Fruit fly (Drosophila melanogaster) whole organism, embryonic: Measurements from ENCODE around the gene CG15296.
A peak's percentile ranks its signal among the peaks of the same experiment; 100 is the strongest.

ENCODE experiments used
- Ada2b ChIP-seq: fragments of 200-800 bp; sonication (Bioruptor generic); IDR thresholded peaks from 2 replicates; pipeline ENCODE4 v1.3.6; 2022; ENCODE audit warnings: missing biosample characterization, missing genetic modification characterization
- CG1024 ChIP-seq: fragments of 200-800 bp; sonication (Bioruptor generic); IDR thresholded peaks from 2 replicates; pipeline ENCODE4 v1.3.6; 2022; ENCODE audit warnings: missing biosample characterization, missing genetic modification characterization
- CG12219 ChIP-seq: fragments of 200-800 bp; sonication (Bioruptor generic); optimal IDR thresholded peaks from 3 replicates; lab custom pipeline; 2018; ENCODE audit warnings: missing biosample characterization, mild to moderate bottlenecking, missing genetic modification characterization
- CG1233 ChIP-seq: fragments of 200-800 bp; sonication (Bioruptor generic); optimal IDR thresholded peaks from 4 replicates; lab custom pipeline; 2018; ENCODE audit warnings: missing biosample characterization, mild to moderate bottlenecking, missing genetic modification characterization
- CG13287 ChIP-seq: fragments of 200-800 bp; sonication (Bioruptor generic); IDR thresholded peaks from 2 replicates; pipeline ENCODE4 v1.3.6; 2022; ENCODE audit warnings: missing biosample characterization, missing genetic modification characterization; ENCODE audit not compliant: partially characterized antibody
- CG15514 ChIP-seq: fragments of 200-800 bp; sonication (Bioruptor generic); optimal IDR thresholded peaks from 3 replicates; lab custom pipeline; 2017; ENCODE audit warnings: missing biosample characterization, missing genetic modification characterization, mild to moderate bottlenecking, moderate library complexity, missing genetic modification reagents
- CG16779 ChIP-seq: fragments of 200-800 bp; sonication (Bioruptor generic); IDR thresholded peaks from 2 replicates; pipeline ENCODE4 v1.3.6; 2022; ENCODE audit warnings: missing biosample characterization, missing genetic modification characterization
- CG17361 ChIP-seq: fragments of 200-800 bp; sonication (Bioruptor generic); IDR thresholded peaks from 3 replicates; pipeline ENCODE4 v1.3.6; 2022; ENCODE audit warnings: missing biosample characterization, missing genetic modification characterization
- CG17612 ChIP-seq: fragments of 200-800 bp; sonication (Bioruptor generic); IDR thresholded peaks from 2 replicates; pipeline ENCODE4 v1.3.6; 2022; ENCODE audit warnings: missing biosample characterization, missing genetic modification characterization
- CG18764 ChIP-seq: fragments of 200-800 bp; sonication (Bioruptor generic); optimal IDR thresholded peaks from 3 replicates; lab custom pipeline; 2016; ENCODE audit warnings: missing biosample characterization, missing genetic modification characterization
- CG2678 ChIP-seq: fragments of 200-800 bp; sonication (Bioruptor generic); optimal IDR thresholded peaks from 3 replicates; lab custom pipeline; 2019; ENCODE audit warnings: missing biosample characterization, mild to moderate bottlenecking, missing genetic modification characterization, moderate library complexity
- CG31365 ChIP-seq: fragments of 200-800 bp; sonication (Bioruptor generic); optimal IDR thresholded peaks from 2 replicates; lab custom pipeline; 2018; ENCODE audit warnings: missing biosample characterization, mild to moderate bottlenecking, missing genetic modification characterization
- CG3838 ChIP-seq: fragments of 200-800 bp; sonication (Bioruptor generic); optimal IDR thresholded peaks from 3 replicates; lab custom pipeline; 2016; ENCODE audit warnings: missing biosample characterization, missing genetic modification characterization
- CG9876 ChIP-seq: fragments of 200-800 bp; sonication (Bioruptor generic); optimal IDR thresholded peaks from 2 replicates; lab custom pipeline; 2016; ENCODE audit warnings: missing biosample characterization, missing genetic modification characterization
- CkIIα-i1 ChIP-seq: fragments of 200-800 bp; sonication (Bioruptor generic); IDR thresholded peaks from 2 replicates; pipeline ENCODE4 v1.3.6; 2022; ENCODE audit warnings: missing biosample characterization, missing genetic modification characterization
- CoRest ChIP-seq: fragments of 200-800 bp; sonication (Bioruptor generic); optimal IDR thresholded peaks from 3 replicates; lab custom pipeline; 2018; ENCODE audit warnings: missing biosample characterization, mild to moderate bottlenecking, missing genetic modification characterization, moderate library complexity
- CrebB ChIP-seq: fragments of 200-800 bp; sonication (Bioruptor generic); optimal IDR thresholded peaks from 3 replicates; lab custom pipeline; 2018; ENCODE audit warnings: missing biosample characterization, mild to moderate bottlenecking, missing genetic modification characterization
- D19A ChIP-seq: fragments of 200-800 bp; optimal IDR thresholded peaks from 3 replicates; lab custom pipeline; 2019; ENCODE audit warnings: missing biosample characterization, mild to moderate bottlenecking, missing genetic modification characterization, moderate library complexity
- Dfd ChIP-seq, 2 experiments: fragments of >200 bp; optimal IDR thresholded peaks; 2 replicates each; lab custom pipeline; 2017; ENCODE audit warnings: missing biosample characterization in 2 of 2, missing genetic modification characterization in 2 of 2
- Dip3 ChIP-seq: fragments of 200-800 bp; sonication (Bioruptor generic); optimal IDR thresholded peaks from 3 replicates; lab custom pipeline; 2016; ENCODE audit warnings: missing biosample characterization, missing genetic modification characterization
- Eip74EF ChIP-seq, 2 experiments: fragments of 200-800 bp in 1 of 2; fragments of >200 bp in 1 of 2; sonication (Bioruptor generic) in 1 of 2; optimal IDR thresholded peaks; 2 replicates each; lab custom pipeline; 2017 to 2019; ENCODE audit warnings: missing biosample characterization in 2 of 2, missing genetic modification characterization in 2 of 2, mild to moderate bottlenecking in 1 of 2, moderate library complexity in 1 of 2
- Hr39 ChIP-seq: fragments of >200 bp; optimal IDR thresholded peaks from 2 replicates; lab custom pipeline; 2017
- Max ChIP-seq: fragments of 200-800 bp; sonication (Bioruptor generic); optimal IDR thresholded peaks from 2 replicates; lab custom pipeline; 2016; ENCODE audit warnings: missing biosample characterization, mild to moderate bottlenecking, missing genetic modification characterization
- Nf-YC ChIP-seq: fragments of 200-800 bp; optimal IDR thresholded peaks from 3 replicates; lab custom pipeline; 2019; ENCODE audit warnings: missing biosample characterization, mild to moderate bottlenecking, missing genetic modification characterization, moderate library complexity
- Oli ChIP-seq: fragments of 200-800 bp; sonication (Bioruptor generic); optimal IDR thresholded peaks from 2 replicates; lab custom pipeline; 2018; ENCODE audit warnings: missing biosample characterization, mild to moderate bottlenecking, missing genetic modification characterization, moderate library complexity
- PHDP ChIP-seq: fragments of 200-800 bp; sonication (Bioruptor generic); optimal IDR thresholded peaks from 3 replicates; lab custom pipeline; 2018; ENCODE audit warnings: missing biosample characterization, mild to moderate bottlenecking, missing genetic modification characterization, moderate library complexity
- Sox100B ChIP-seq: fragments of 200-800 bp; sonication (Bioruptor generic); optimal IDR thresholded peaks from 3 replicates; lab custom pipeline; 2018; ENCODE audit warnings: missing biosample characterization, mild to moderate bottlenecking, missing genetic modification characterization
- YL-1 ChIP-seq: fragments of 200-800 bp; sonication (Bioruptor generic); optimal IDR thresholded peaks from 3 replicates; lab custom pipeline; 2017; ENCODE audit warnings: missing biosample characterization, mild to moderate bottlenecking, missing genetic modification characterization
- bsh ChIP-seq, 2 experiments: fragments of 200-800 bp; sonication (Bioruptor generic); optimal IDR thresholded peaks; 2 replicates each; lab custom pipeline; 2017 to 2018; ENCODE audit warnings: mild to moderate bottlenecking in 2 of 2, missing biosample characterization in 2 of 2, missing genetic modification characterization in 2 of 2, moderate library complexity in 1 of 2
- crp ChIP-seq, 2 experiments: fragments of 200-800 bp; sonication (Bioruptor generic); optimal IDR thresholded peaks; 2 replicates in 1 of 2; 3 replicates in 1 of 2; lab custom pipeline; 2017; ENCODE audit warnings: missing biosample characterization in 2 of 2, missing genetic modification characterization in 2 of 2, mild to moderate bottlenecking in 1 of 2, moderate library complexity in 1 of 2
- cwo ChIP-seq: fragments of 200-800 bp; sonication (Bioruptor generic); optimal IDR thresholded peaks from 3 replicates; lab custom pipeline; 2017; ENCODE audit warnings: missing biosample characterization, missing genetic modification characterization, mild to moderate bottlenecking, moderate library complexity, missing genetic modification reagents
- dati ChIP-seq: fragments of 200-800 bp; sonication (Bioruptor generic); IDR thresholded peaks from 2 replicates; pipeline ENCODE4 v1.3.6; 2022; ENCODE audit warnings: missing biosample characterization, missing genetic modification characterization
- disco-r ChIP-seq: fragments of 200-800 bp; sonication (Bioruptor generic); optimal IDR thresholded peaks from 2 replicates; lab custom pipeline; 2016; ENCODE audit warnings: missing biosample characterization, missing genetic modification characterization
- exex ChIP-seq: fragments of 200-800 bp; sonication (Bioruptor generic); optimal IDR thresholded peaks from 4 replicates; lab custom pipeline; 2018; ENCODE audit warnings: missing biosample characterization, mild to moderate bottlenecking, missing genetic modification characterization, moderate library complexity
- fd3F ChIP-seq: fragments of 200-800 bp; sonication (Bioruptor generic); optimal IDR thresholded peaks from 2 replicates; lab custom pipeline; 2018; ENCODE audit warnings: missing biosample characterization, mild to moderate bottlenecking, missing genetic modification characterization, moderate library complexity
- fd64A ChIP-seq: fragments of 200-800 bp; sonication (Bioruptor generic); optimal IDR thresholded peaks from 3 replicates; lab custom pipeline; 2018; ENCODE audit warnings: missing biosample characterization, mild to moderate bottlenecking, missing genetic modification characterization
- gsb-n ChIP-seq: fragments of 200-800 bp; sonication (Bioruptor generic); optimal IDR thresholded peaks from 3 replicates; lab custom pipeline; 2018; ENCODE audit warnings: missing biosample characterization, mild to moderate bottlenecking, missing genetic modification characterization
- gt ChIP-seq: fragments of 200-800 bp; sonication (Bioruptor generic); IDR thresholded peaks from 2 replicates; pipeline ENCODE4 v1.3.6; 2022; ENCODE audit warnings: missing biosample characterization, missing genetic modification characterization
- hbn ChIP-seq: fragments of 200-800 bp; sonication (Bioruptor generic); IDR thresholded peaks from 2 replicates; pipeline ENCODE4 v1.3.6; 2022; ENCODE audit warnings: missing biosample characterization, missing genetic modification characterization; ENCODE audit not compliant: partially characterized antibody
- insv ChIP-seq, 2 experiments: fragments of 200-800 bp; sonication (Bioruptor generic); optimal IDR thresholded peaks; 3 replicates each; lab custom pipeline; 2016 to 2018; ENCODE audit warnings: missing biosample characterization in 2 of 2, missing genetic modification characterization in 2 of 2
- pan ChIP-seq, 4 experiments: fragments of >200 bp in 3 of 4; fragments of 200-800 bp in 1 of 4; sonication (Bioruptor generic) in 1 of 4; optimal IDR thresholded peaks in 3 of 4; IDR thresholded peaks in 1 of 4; 2 replicates each; pipeline versions ENCODE4 v1.3.6 to Lab custom; 2017 to 2022; ENCODE audit warnings: missing biosample characterization in 2 of 4, missing genetic modification characterization in 2 of 4, mixed read lengths in 1 of 4
- schlank ChIP-seq: fragments of 200-800 bp; sonication (Bioruptor generic); optimal IDR thresholded peaks from 2 replicates; lab custom pipeline; 2018; ENCODE audit warnings: missing biosample characterization, mild to moderate bottlenecking, missing genetic modification characterization
- sens ChIP-seq: fragments of 200-800 bp; sonication (Bioruptor generic); peaks from one replicate; lab custom pipeline; 2016; ENCODE audit warnings: missing biosample characterization, missing genetic modification characterization
- stwl ChIP-seq: fragments of 200-800 bp; sonication (Bioruptor generic); optimal IDR thresholded peaks from 3 replicates; lab custom pipeline; 2018; ENCODE audit warnings: missing biosample characterization, mild to moderate bottlenecking, missing genetic modification characterization, moderate library complexity
- twi ChIP-seq: fragments of 200-800 bp; optimal IDR thresholded peaks from 2 replicates; lab custom pipeline; 2019; ENCODE audit warnings: missing biosample characterization, mild to moderate bottlenecking, missing genetic modification characterization, moderate library complexity
- vvl ChIP-seq: fragments of 200-800 bp; sonication (Bioruptor generic); IDR thresholded peaks from 2 replicates; pipeline ENCODE4 v1.3.6; 2022; ENCODE audit warnings: missing biosample characterization, missing genetic modification characterization

The CG15296 gene

DNA sequence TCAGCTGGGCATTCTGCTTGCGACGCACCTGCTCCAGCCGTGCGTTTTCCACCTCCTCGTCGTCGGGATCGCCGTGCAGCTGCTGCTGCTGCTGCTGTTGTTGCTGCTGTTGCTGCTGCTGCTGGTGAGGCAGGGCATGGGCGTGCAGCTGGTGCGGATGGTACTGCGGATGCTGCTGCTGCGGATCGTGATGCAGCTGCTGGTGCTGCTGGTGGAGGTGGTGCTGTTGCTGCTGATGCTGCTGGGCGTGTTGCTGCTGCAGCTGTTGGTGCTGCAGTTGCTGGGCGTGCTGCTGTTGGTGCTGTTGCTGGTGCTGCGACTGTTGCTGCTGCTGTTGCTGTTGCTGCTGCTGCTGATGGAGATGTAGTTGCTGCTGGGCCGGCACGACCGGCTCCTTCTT is 41.2 kb upstream of the CG15296 start (continued):
- TF ChIP-seq disco-r (GFP tag; lab: Kevin White, UChicago) (no peak), CrebB (no peak), gsb-n (tag; lab: Kevin White, UChicago) (no peak), cwo (no peak), insv (GFP tag; optimal IDR thresholded peaks at IDR 0.05; lab: Kevin White, UChicago) (no peak), vvl (GFP tag; lab: Robert Waterston, UW) (no peak), CG17612 (GFP tag; lab: Robert Waterston, UW) (no peak), CG9876 (no peak), CG31365 (no peak)

DNA sequence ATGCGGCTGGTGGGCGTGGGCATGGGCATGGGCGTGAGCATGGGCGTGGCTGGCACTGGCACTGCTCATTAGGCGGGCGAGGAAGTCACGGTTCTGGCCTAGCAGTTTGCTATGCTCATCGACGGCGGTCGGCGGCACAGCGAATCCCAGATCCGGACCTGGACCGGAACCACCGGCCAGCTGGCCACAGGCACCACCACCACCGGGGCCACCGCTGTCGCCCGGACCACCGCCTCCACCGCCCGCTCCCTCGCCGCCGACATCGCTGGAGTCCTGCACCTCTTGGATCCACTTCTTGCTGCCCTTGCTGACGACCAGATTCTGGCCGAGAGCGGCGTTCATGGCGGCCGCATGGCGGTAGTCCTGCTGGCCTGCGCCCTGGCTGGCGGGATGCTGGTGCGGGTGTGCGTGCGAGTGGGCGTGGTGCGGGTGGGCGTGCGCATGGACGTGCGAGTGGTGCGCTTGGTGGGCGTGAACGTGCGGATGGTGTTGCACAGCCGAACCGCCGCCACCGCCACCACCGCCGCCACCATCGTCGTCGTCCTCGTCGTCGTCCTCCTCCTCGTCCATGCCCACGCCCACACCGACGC is 40.6 kb upstream of the CG15296 start:
- TF ChIP-seq sens (peak; percentile 34), Ada2b (GFP tag; lab: Robert Waterston, UW) (no peak), CG18764 (GFP tag; lab: Kevin White, UChicago) (no peak), PHDP (tag; lab: Kevin White, UChicago) (no peak), pan (optimal IDR thresholded peaks at IDR 0.05; lab: Kevin White, UChicago) (no peak), pan (GFP tag; optimal IDR thresholded peaks at IDR 0.05 in 1 of 2, IDR thresholded peaks at IDR 0.05 in 1 of 2) (peak in 1 of 2 experiments; percentile 21), CG3838 (no peak), CoRest (tag; lab: Kevin White, UChicago) (no peak), Hr39 (lab: Kevin White, UChicago) (peak; percentile 93), Oli (no peak), exex (no peak), crp (GFP tag; optimal IDR thresholded peaks at IDR 0.05; lab: Kevin White, UChicago) (no peak)

- no peak for TF ChIP-seq dati (GFP tag; lab: Robert Waterston, UW)
- no peak for TF ChIP-seq Sox100B (GFP tag; lab: Kevin White, UChicago)
- no peak for TF ChIP-seq hbn (GFP tag; lab: Robert Waterston, UW)
- no peak for TF ChIP-seq CG16779 (GFP tag; lab: Robert Waterston, UW)
- TF ChIP-seq CG17361 (GFP tag; lab: Robert Waterston, UW), result peak; percentile 47; the same call in 2 of the 3 replicates
- TF ChIP-seq CG1024 (GFP tag; lab: Robert Waterston, UW), result peak; percentile 31; the same call in 1 of the 2 replicates
- TF ChIP-seq CG13287 (GFP tag; lab: Robert Waterston, UW), result peak; percentile 61
- TF ChIP-seq Eip74EF (GFP tag; optimal IDR thresholded peaks at IDR 0.05; lab: Kevin White, UChicago), result peak in 1 of 2 experiments; percentile 89
- peak; percentile 43 for TF ChIP-seq CG15514 (GFP tag; lab: Kevin White, UChicago)
- TF ChIP-seq Nf-YC, result peak; percentile 79
- TF ChIP-seq CkIIα-i1, result no peak
- no peak for TF ChIP-seq Max (GFP tag; lab: Kevin White, UChicago)
- TF ChIP-seq gt (GFP tag; lab: Robert Waterston, UW), result no peak
- peak; percentile 10 for TF ChIP-seq stwl (tag; lab: Kevin White, UChicago)
- TF ChIP-seq fd64A (GFP tag; lab: Kevin White, UChicago), result no peak
- TF ChIP-seq Dip3 (GFP tag; lab: Kevin White, UChicago), result no peak
- peak; percentile 34 for TF ChIP-seq CG1233 (GFP tag; lab: Kevin White, UChicago)
- TF ChIP-seq CG12219 (GFP tag; lab: Kevin White, UChicago), result peak; percentile 22
- TF ChIP-seq bsh (GFP tag; optimal IDR thresholded peaks at IDR 0.05; lab: Kevin White, UChicago), result no peak
- no peak for TF ChIP-seq Dfd (GFP tag; optimal IDR thresholded peaks at IDR 0.05; lab: Kevin White, UChicago)
- TF ChIP-seq CG2678 (tag; lab: Kevin White, UChicago), result peak; percentile 7
- no peak for TF ChIP-seq CrebB
- TF ChIP-seq fd3F, result no peak
- TF ChIP-seq schlank (tag; lab: Kevin White, UChicago), result no peak
- no peak for TF ChIP-seq YL-1 (GFP tag; lab: Kevin White, UChicago)
- TF ChIP-seq twi (tag; lab: Kevin White, UChicago), result no peak
- no peak for TF ChIP-seq D19A (tag; lab: Kevin White, UChicago)
Observed at dm6 chrX:10602057-10602764, 35.8 kb upstream of the CG15296 start, which contains the start of gene CG1628. CG1628 (minus strand) TSS chrX:10602714.
